Worm (Caenorhabditis elegans) whole organism, young adult: ENCODE data around the gene Y116A8A.6.

Source experiments
- Y53F4B.3 ChIP-seq: fragments of 200-800 bp; sonication (Bioruptor generic); IDR thresholded peaks from 2 replicates; pipeline ENCODE4 v1.3.6; 2022; ENCODE audit warnings: missing genetic modification reagents, missing genetic modification characterization, missing compliant biosample characterization
- ama-1 ChIP-seq, 3 experiments: fragments of 150-350 bp in 1 of 3; sonication (generic microtip) in 2 of 3; optimal IDR thresholded peaks; 2 replicates each; lab custom pipeline; 2014 to 2018; ENCODE audit warnings: missing biosample characterization in 2 of 3, missing genetic modification characterization in 2 of 3, missing genetic modification reagents in 2 of 3
- efl-1 ChIP-seq: fragments of 150-350 bp; optimal IDR thresholded peaks from 2 replicates; lab custom pipeline; 2014; ENCODE audit warnings: missing biosample characterization, missing genetic modification reagents, missing genetic modification characterization
- let-526 ChIP-seq: fragments of 200-800 bp; sonication (Bioruptor generic); IDR thresholded peaks from 2 replicates; pipeline ENCODE4 v1.3.6; 2022; ENCODE audit warnings: missing genetic modification reagents, missing genetic modification characterization, missing compliant biosample characterization
- lir-1 ChIP-seq: fragments of 200-800 bp; sonication (Bioruptor generic); conservative IDR thresholded peaks from 2 replicates; pipeline ENCODE4 v1.3.6; 2022; ENCODE audit warnings: missing genetic modification reagents, missing genetic modification characterization, missing compliant biosample characterization
- madf-10 ChIP-seq: sonication (generic microtip); optimal IDR thresholded peaks from 2 replicates; lab custom pipeline; 2016; ENCODE audit warnings: mild to moderate bottlenecking, missing genetic modification characterization, missing compliant biosample characterization
- sea-2 ChIP-seq: fragments of 200-800 bp; sonication (Bioruptor generic); IDR thresholded peaks from 2 replicates; pipeline ENCODE4 v1.3.6; 2022; ENCODE audit warnings: missing genetic modification characterization, missing compliant biosample characterization
- snpc-4 ChIP-seq, 5 experiments: fragments of 150-350 bp in 1 of 5; sonication (generic microtip) in 4 of 5; optimal IDR thresholded peaks; 2 replicates each; lab custom pipeline; 2014 to 2018; ENCODE audit warnings: missing genetic modification characterization in 5 of 5, missing biosample characterization in 3 of 5, antibody characterized with exemption in 2 of 5, mild to moderate bottlenecking in 2 of 5, missing compliant biosample characterization in 2 of 5, missing genotype in 2 of 5, moderate library complexity in 2 of 5, missing genetic modification reagents in 1 of 5

ce11 chrIV:16863431-16863895, 34.9 kb upstream of the Y116A8A.6 start, which contains the start of the genes mel-46 and lsy-13:
- TF ChIP-seq ama-1 (optimal IDR thresholded peaks at IDR 0.05; lab: Kevin White, UChicago): no peak
- no peak for TF ChIP-seq ama-1 (GFP tag; optimal IDR thresholded peaks at IDR 0.05; lab: Kevin White, UChicago)
- TF ChIP-seq madf-10 (tag; lab: Kevin White, UChicago): no peak
- no peak for TF ChIP-seq sea-2 (GFP tag; lab: Robert Waterston, UW)
- peak; percentile 63 for TF ChIP-seq snpc-4 (GFP tag; optimal IDR thresholded peaks at IDR 0.05; lab: Kevin White, UChicago)
- peak in 3 of 4 experiments; percentile 81 to 84 (median 82) for TF ChIP-seq snpc-4 (tag; optimal IDR thresholded peaks at IDR 0.05; lab: Kevin White, UChicago)
- no peak for TF ChIP-seq let-526 (GFP tag; lab: Robert Waterston, UW)
- peak; percentile 66 for TF ChIP-seq efl-1
- no peak for TF ChIP-seq Y53F4B.3 (GFP tag; lab: Robert Waterston, UW)
- no peak for TF ChIP-seq lir-1 (GFP tag; lab: Robert Waterston, UW)
